Worm (Caenorhabditis elegans): Measurements from ENCODE around the gene vps-26.
A peak's percentile ranks its signal among the peaks of the same experiment; 100 is the strongest.

Gene vps-26

DNA sequence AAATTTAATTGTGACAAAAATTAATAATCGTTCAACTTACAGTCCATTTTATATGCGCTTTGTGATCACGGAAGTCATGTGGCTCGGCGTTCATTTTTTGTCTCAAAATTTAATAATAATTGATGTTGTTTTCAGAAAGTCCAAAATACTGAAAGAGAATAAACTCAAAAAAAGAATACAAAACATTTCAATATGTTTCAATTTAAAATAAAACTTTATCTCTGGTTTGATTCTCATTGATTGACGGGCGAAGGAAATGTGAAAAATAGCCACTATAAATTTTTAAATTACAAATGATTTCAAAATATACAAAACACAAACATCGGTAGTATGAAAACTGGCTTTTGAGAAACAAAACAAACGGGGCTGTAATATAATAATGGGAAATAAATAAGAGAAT lies 2.4 kb downstream of the vps-26 start, which contains the start of gene T20D3.6:
TSS of gene T20D3.6 (minus strand) at position 101 of the 400 bp plus-strand sequence.
- TF ChIP-seq duxl-1 (tag; optimal IDR thresholded peaks at IDR 0.05; ENCODE audit: poor library complexity) (no peak), T20F7.1 (GFP tag; optimal IDR thresholded peaks at IDR 0.05) (peak; percentile 28), daf-16 (GFP tag; optimal IDR thresholded peaks at IDR 0.05) (no peak), daf-16 (tag; optimal IDR thresholded peaks at IDR 0.05) (peak; percentile 17)

DNA sequence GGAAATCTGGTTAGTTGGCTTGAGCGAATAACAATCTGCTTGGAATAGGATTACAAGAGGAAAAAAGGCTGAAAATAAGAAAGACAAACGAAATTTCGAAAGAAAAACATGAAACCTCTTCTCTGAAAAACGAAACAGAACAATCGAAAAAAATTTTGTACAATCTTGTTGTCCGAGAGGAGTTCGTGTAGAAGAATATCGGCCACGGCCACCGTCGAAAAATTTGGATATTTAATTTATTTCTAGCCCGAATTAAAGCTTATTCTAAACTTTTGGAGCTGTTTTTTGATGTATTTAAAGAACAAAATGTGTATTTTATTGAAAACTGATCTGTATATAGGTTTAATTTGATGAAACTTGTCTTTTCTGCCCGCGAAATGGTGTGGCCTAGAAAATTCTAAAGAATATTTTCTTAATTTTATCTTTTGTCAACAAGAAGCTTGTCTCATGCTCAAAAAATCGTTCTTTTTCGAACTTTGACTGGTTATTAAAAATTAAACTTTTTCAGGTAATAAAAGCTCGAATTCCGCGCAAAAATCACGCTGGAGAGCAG lies 5.0 kb downstream of the vps-26 start, which contains the start of gene T20D3.5:
TSS of gene T20D3.5 (plus strand) at position 503 of the 553 bp plus-strand sequence.
- no peak for TF ChIP-seq lin-13 (GFP tag; optimal IDR thresholded peaks at IDR 0.05)
- no peak for TF ChIP-seq hmg-1.1 (GFP tag; IDR thresholded peaks at IDR 0.05)
- TF ChIP-seq daf-8 (GFP tag; IDR thresholded peaks at IDR 0.05), result no peak
- TF ChIP-seq mes-2 (tag; optimal IDR thresholded peaks at IDR 0.05; ENCODE audit: poor library complexity, severe bottlenecking), result peak; percentile 66
- peak; percentile 67 for TF ChIP-seq unc-130 (GFP tag; optimal IDR thresholded peaks at IDR 0.05)
- TF ChIP-seq ceh-44 (GFP tag; IDR thresholded peaks at IDR 0.05), result no peak
- TF ChIP-seq sdz-12 (GFP tag; optimal IDR thresholded peaks at IDR 0.05), result no peak

ce11 chrIV:9335552-9336251 lies 5.9 kb downstream of the vps-26 start, which contains the start of the genes coa-4 and T20D3.14:
Gene coa-4 (minus strand): TSS chrIV:9335602.
Gene T20D3.14 (minus strand): TSS chrIV:9335909.
- TF ChIP-seq pha-4 (GFP tag; IDR thresholded peaks at IDR 0.05), result no peak
- TF ChIP-seq pha-4 (tag; optimal IDR thresholded peaks at IDR 0.05), result peak; percentile 40
- TF ChIP-seq ztf-7 (tag; optimal IDR thresholded peaks at IDR 0.05), result no peak
- no peak for TF ChIP-seq zfp-2 (tag; optimal IDR thresholded peaks at IDR 0.05)
- no peak for TF ChIP-seq dmd-8 (GFP tag; IDR thresholded peaks at IDR 0.05)
- TF ChIP-seq Y105C5A.15 (GFP tag; IDR thresholded peaks at IDR 0.05), result no peak
- TF ChIP-seq ama-1 (optimal IDR thresholded peaks at IDR 0.05), result no peak
- TF ChIP-seq dmd-6 (GFP tag; IDR thresholded peaks at IDR 0.05), result peak; percentile 75
- no peak for TF ChIP-seq ceh-62 (tag; optimal IDR thresholded peaks at IDR 0.05)
- no peak for TF ChIP-seq daf-19 (GFP tag; conservative IDR thresholded peaks at IDR 0.05)
- TF ChIP-seq sdz-12 (GFP tag; optimal IDR thresholded peaks at IDR 0.05), result no peak
- TF ChIP-seq nhr-77 (tag; optimal IDR thresholded peaks at IDR 0.05), result peak; percentile 23
- no peak for TF ChIP-seq fkh-10 (GFP tag; optimal IDR thresholded peaks at IDR 0.05)
- no peak for TF ChIP-seq hif-1 (tag; optimal IDR thresholded peaks at IDR 0.05)
- TF ChIP-seq daf-16 (GFP tag; optimal IDR thresholded peaks at IDR 0.05), result no peak
- peak; percentile 64 for TF ChIP-seq daf-16 (tag; optimal IDR thresholded peaks at IDR 0.05)
- no peak for TF ChIP-seq arid-1 (GFP tag; conservative IDR thresholded peaks at IDR 0.05)
- TF ChIP-seq hlh-11 (tag; optimal IDR thresholded peaks at IDR 0.05), result peak; percentile 64
- no peak for TF ChIP-seq F49E8.2 (tag; optimal IDR thresholded peaks at IDR 0.05; ENCODE audit: borderline replicate concordance)
- no peak for TF ChIP-seq nhr-42 (GFP tag; IDR thresholded peaks at IDR 0.05)
- TF ChIP-seq aha-1 (tag), result peak; percentile 63
- no peak for TF ChIP-seq madf-5 (GFP tag; IDR thresholded peaks at IDR 0.05)
- 0 out of 2 replicates have a peak, but pooled peaks have one; percentile 8 for TF ChIP-seq ceh-20 (GFP tag; IDR thresholded peaks at IDR 0.05)
- no peak for TF ChIP-seq attf-4 (tag; optimal IDR thresholded peaks at IDR 0.05)
- no peak for TF ChIP-seq R02D3.7 (tag; optimal IDR thresholded peaks at IDR 0.05)
- TF ChIP-seq dpl-1 (GFP tag; optimal IDR thresholded peaks at IDR 0.05), result peak; percentile 35
- TF ChIP-seq lin-29 (GFP tag; IDR thresholded peaks at IDR 0.05), result no peak
- TF ChIP-seq vab-7 (GFP tag; IDR thresholded peaks at IDR 0.05), result no peak
- TF ChIP-seq lsy-2 (tag; optimal IDR thresholded peaks at IDR 0.05), result peak in 1 of 2 experiments; percentile 57
- no peak for TF ChIP-seq F37D6.2 (tag; optimal IDR thresholded peaks at IDR 0.05)
- no peak for TF ChIP-seq saeg-2 (GFP tag; IDR thresholded peaks at IDR 0.05)
- TF ChIP-seq dmd-9 (GFP tag; IDR thresholded peaks at IDR 0.05), result no peak
- no peak for TF ChIP-seq spr-3 (GFP tag; optimal IDR thresholded peaks at IDR 0.05)
- peak; percentile 57 for TF ChIP-seq hlh-30 (tag; optimal IDR thresholded peaks at IDR 0.05; ENCODE audit: insufficient read depth)
- no peak for TF ChIP-seq lir-3 (tag; optimal IDR thresholded peaks at IDR 0.05)
- TF ChIP-seq lin-38 (GFP tag; IDR thresholded peaks at IDR 0.05), result peak; percentile 29; the same call in 1 of the 2 replicates
- TF ChIP-seq zip-11 (GFP tag; IDR thresholded peaks at IDR 0.05), result no peak

All from whole organism, L4 larva.